Fruit fly (Drosophila melanogaster): ENCODE results near the gene ND-B14.5A.

The ND-B14.5A gene

DNA sequence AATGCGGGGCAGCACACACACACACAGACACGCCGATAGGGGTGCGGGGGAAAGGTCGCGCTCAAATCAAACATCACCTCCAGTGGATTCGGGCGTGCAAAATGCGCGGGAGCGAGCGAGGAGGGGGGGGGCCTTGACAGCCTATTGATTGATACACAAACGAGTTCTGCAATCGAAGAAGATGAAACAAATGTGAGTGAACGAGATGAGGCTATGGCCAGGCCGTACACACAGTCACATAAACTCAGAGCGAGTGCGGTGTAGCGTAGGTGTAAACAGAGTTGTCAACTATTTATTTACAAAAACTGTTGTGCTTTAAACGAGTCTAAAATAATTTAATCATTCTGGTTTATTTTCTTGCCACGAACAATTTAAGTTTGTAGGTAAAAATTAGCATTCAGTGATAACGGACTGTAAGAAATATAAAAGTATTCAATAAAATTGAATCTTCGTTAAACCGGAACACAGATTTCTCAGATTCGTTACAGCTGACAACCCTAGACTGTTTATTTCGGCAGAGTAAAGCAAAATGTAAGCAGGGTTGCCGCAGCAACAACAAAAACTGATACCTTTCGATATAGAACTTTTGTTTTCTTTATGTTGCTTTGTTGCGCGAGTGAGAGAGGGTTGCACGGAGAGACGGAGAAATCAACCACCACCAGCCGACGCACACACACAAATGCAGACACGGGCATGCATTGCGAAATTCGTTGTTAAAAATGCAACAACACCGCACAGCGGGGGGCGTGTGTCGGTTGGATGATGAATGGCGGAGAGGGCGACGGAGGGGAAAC is 37.2 kb upstream of the ND-B14.5A start (continued):
- TF ChIP-seq Gug (GFP tag; IDR thresholded peaks at IDR 0.05) (peak; percentile 46; the same call in 3 of the 4 replicates), gsb-n (tag; optimal IDR thresholded peaks at IDR 0.05) (peak; percentile 88), so (GFP tag; IDR thresholded peaks at IDR 0.05) (peak; percentile 80), inv (GFP tag; IDR thresholded peaks at IDR 0.05; ENCODE audit: partially characterized antibody) (no peak), GATAe (GFP tag; conservative IDR thresholded peaks at IDR 0.05) (no peak), CG4730 (GFP tag; IDR thresholded peaks at IDR 0.05) (peak; percentile 68), Hey (tag; optimal IDR thresholded peaks at IDR 0.05) (peak; percentile 19), yki (optimal IDR thresholded peaks at IDR 0.05) (no peak), CG7839 (tag; optimal IDR thresholded peaks at IDR 0.05) (peak; percentile 93), CG11085 (GFP tag; IDR thresholded peaks at IDR 0.05) (peak; percentile 71), CG17361 (GFP tag; IDR thresholded peaks at IDR 0.05) (peak; percentile 93)

DNA sequence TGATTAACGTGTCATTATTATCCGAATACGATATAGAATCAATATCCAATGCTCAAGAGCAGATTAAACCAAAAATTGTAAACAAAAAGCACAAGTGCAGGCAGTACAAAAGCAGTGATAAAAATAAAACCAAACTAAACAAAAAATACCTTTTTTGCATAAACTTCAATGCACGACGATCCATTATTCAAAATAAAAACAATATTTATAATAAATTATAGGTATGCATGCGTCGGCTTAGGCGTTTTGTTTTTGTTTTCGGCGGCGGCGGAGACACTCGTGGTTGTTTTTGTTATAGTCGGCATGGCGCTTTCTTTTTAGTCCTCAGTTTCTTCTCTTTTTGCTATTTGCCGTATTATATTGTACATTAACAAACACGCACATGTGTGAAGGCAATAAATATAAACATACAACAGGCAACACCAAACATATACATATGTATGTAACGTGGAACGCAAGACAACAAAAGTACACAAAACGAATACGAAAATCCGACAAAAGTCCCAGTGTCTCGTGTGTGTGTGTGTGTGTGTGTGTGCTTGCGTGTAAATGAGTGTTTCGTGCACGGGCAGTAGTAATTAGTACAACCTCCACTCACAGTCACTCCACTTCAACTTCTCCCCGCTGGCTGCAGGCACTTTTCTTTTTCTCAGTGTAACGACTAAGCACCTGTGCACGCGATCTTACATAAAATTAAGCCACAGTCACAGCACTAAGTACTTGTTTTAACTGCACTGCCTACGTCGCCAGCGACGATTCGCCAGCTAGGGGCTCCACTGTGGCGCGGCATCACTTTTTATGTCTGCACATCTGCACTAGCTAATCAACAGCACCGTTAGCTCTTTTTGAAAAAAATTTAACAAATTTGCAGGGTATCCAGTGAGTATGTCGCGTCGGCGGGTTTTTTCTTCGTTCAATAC is 36.2 kb upstream of the ND-B14.5A start:
- no peak for TF ChIP-seq hb (GFP tag; IDR thresholded peaks at IDR 0.05; ENCODE audit: partially characterized antibody)
- no peak for TF ChIP-seq vvl (GFP tag; IDR thresholded peaks at IDR 0.05)
- peak; percentile 42 for TF ChIP-seq pnt (GFP tag; optimal IDR thresholded peaks at IDR 0.05)
- TF ChIP-seq CG6854 (GFP tag; optimal IDR thresholded peaks at IDR 0.05): no peak
- TF ChIP-seq CG17359 (tag; optimal IDR thresholded peaks at IDR 0.05): peak; percentile 15
- TF ChIP-seq CG11723 (GFP tag; optimal IDR thresholded peaks at IDR 0.05): no peak
- peak; percentile 24; the same call in 1 of the 3 replicates for TF ChIP-seq CG17361 (GFP tag; IDR thresholded peaks at IDR 0.05)
- peak; percentile 61; the same call in 1 of the 3 replicates for TF ChIP-seq Mrtf (GFP tag; IDR thresholded peaks at IDR 0.05)
- no peak for TF ChIP-seq corto (GFP tag; optimal IDR thresholded peaks at IDR 0.05)
- TF ChIP-seq CG30020 (tag; optimal IDR thresholded peaks at IDR 0.05): no peak
- TF ChIP-seq pros (GFP tag; optimal IDR thresholded peaks at IDR 0.05): no peak
- TF ChIP-seq HLH3B (GFP tag; IDR thresholded peaks at IDR 0.05): 0 out of 2 replicates have a peak, but pooled peaks have one; percentile 28
- peak; percentile 27; the same call in 1 of the 2 replicates for TF ChIP-seq Rx (GFP tag; IDR thresholded peaks at IDR 0.05)
- TF ChIP-seq knrl (GFP tag; IDR thresholded peaks at IDR 0.05; ENCODE audit: partially characterized antibody): no peak
- TF ChIP-seq prd (optimal IDR thresholded peaks at IDR 0.05): no peak
- peak; percentile 65; the same call in 2 of the 3 replicates for TF ChIP-seq prd (GFP tag; IDR thresholded peaks at IDR 0.05)
- no peak for TF ChIP-seq CG8089 (GFP tag; optimal IDR thresholded peaks at IDR 0.05)
- TF ChIP-seq shn (GFP tag; optimal IDR thresholded peaks at IDR 0.05): no peak
- peak; percentile 11; the same call in 1 of the 2 replicates for TF ChIP-seq CG6272 (GFP tag; IDR thresholded peaks at IDR 0.05)
- TF ChIP-seq MTF-1 (GFP tag; optimal IDR thresholded peaks at IDR 0.05; ENCODE audit: borderline replicate concordance): no peak
- TF ChIP-seq Dek (tag; optimal IDR thresholded peaks at IDR 0.05): no peak
- peak; percentile 73 for TF ChIP-seq sens (GFP tag)
- TF ChIP-seq Atf3 (GFP tag; optimal IDR thresholded peaks at IDR 0.05): no peak
- TF ChIP-seq unpg (GFP tag; optimal IDR thresholded peaks at IDR 0.05): peak; percentile 45
- no peak for TF ChIP-seq CG14667 (GFP tag; IDR thresholded peaks at IDR 0.05)
- TF ChIP-seq klu (GFP tag; IDR thresholded peaks at IDR 0.05): 0 out of 2 replicates have a peak, but pooled peaks have one; percentile 40
- no peak for TF ChIP-seq hbn (GFP tag; IDR thresholded peaks at IDR 0.05; ENCODE audit: partially characterized antibody)
- TF ChIP-seq pho (GFP tag; optimal IDR thresholded peaks at IDR 0.05): peak; percentile 27
- TF ChIP-seq CG10366 (GFP tag; IDR thresholded peaks at IDR 0.05): peak; percentile 39; the same call in 1 of the 2 replicates
- peak; percentile 23; the same call in 1 of the 3 replicates for TF ChIP-seq CG11695 (GFP tag; IDR thresholded peaks at IDR 0.05)
- TF ChIP-seq tio (GFP tag; optimal IDR thresholded peaks at IDR 0.05): peak; percentile 22
- peak; percentile 41; the same call in 1 of the 2 replicates for TF ChIP-seq ssp (GFP tag; IDR thresholded peaks at IDR 0.05)
- no peak for TF ChIP-seq CG7556 (GFP tag; optimal IDR thresholded peaks at IDR 0.05)
- no peak for TF ChIP-seq sens-2 (GFP tag; IDR thresholded peaks at IDR 0.05)
- TF ChIP-seq CG3838 (GFP tag; optimal IDR thresholded peaks at IDR 0.05): no peak
- no peak for TF ChIP-seq gsb-n (tag; optimal IDR thresholded peaks at IDR 0.05)
- peak; percentile 10 for TF ChIP-seq CG8359 (GFP tag; optimal IDR thresholded peaks at IDR 0.05; ENCODE audit: borderline replicate concordance)
